Worm (Caenorhabditis elegans) whole organism, L4 larva: ENCODE data around the gene unc-10.
A peak's percentile ranks its signal among the peaks of the same experiment; 100 is the strongest.

Experiments
- F10B5.3 ChIP-seq: sonication (generic microtip); optimal IDR thresholded peaks from 2 replicates; lab custom pipeline; 2016; ENCODE audit warnings: mild to moderate bottlenecking, missing genetic modification characterization, missing compliant biosample characterization
- F26F4.8 ChIP-seq: fragments of 200-800 bp; sonication (Bioruptor generic); conservative IDR thresholded peaks from 2 replicates; pipeline ENCODE4 v1.3.6; 2022; ENCODE audit warnings: missing genetic modification characterization, missing compliant biosample characterization
- F44E2.7 ChIP-seq: fragments of 200-800 bp; sonication (Bioruptor generic); IDR thresholded peaks from 2 replicates; pipeline ENCODE4 v2.1.2; 2022; ENCODE audit warnings: missing genetic modification characterization, missing compliant biosample characterization
- F49E8.2 ChIP-seq: sonication (generic microtip); optimal IDR thresholded peaks from 2 replicates; lab custom pipeline; 2016; ENCODE audit warnings: missing compliant biosample characterization, mild to moderate bottlenecking, missing genetic modification characterization, borderline replicate concordance
- R02D3.7 ChIP-seq: fragments of 150-350 bp; sonication (generic microtip); optimal IDR thresholded peaks from 3 replicates; lab custom pipeline; 2014; ENCODE audit warnings: missing biosample characterization, missing genetic modification characterization
- T20F7.1 ChIP-seq: fragments of 200-800 bp; sonication (Bioruptor generic); optimal IDR thresholded peaks from 2 replicates; lab custom pipeline; 2018; ENCODE audit warnings: mild to moderate bottlenecking, missing genetic modification characterization, missing compliant biosample characterization
- T26A8.4 ChIP-seq: fragments of 200-800 bp; sonication (Bioruptor generic); IDR thresholded peaks from 2 replicates; pipeline ENCODE4 v1.3.6; 2022; ENCODE audit warnings: missing genetic modification characterization, missing compliant biosample characterization
- Y75B8A.6 ChIP-seq: fragments of 200-800 bp; sonication (Bioruptor generic); IDR thresholded peaks from 2 replicates; pipeline ENCODE4 v1.3.6; 2022; ENCODE audit warnings: missing genetic modification reagents, missing genetic modification characterization, missing compliant biosample characterization
- ZK337.2 ChIP-seq: fragments of 200-800 bp; sonication (Bioruptor generic); IDR thresholded peaks from 2 replicates; pipeline ENCODE4 v1.3.6; 2022; ENCODE audit warnings: missing genetic modification reagents, missing genetic modification characterization, missing compliant biosample characterization
- aha-1 ChIP-seq: fragments of 150-350 bp; peaks from one replicate; lab custom pipeline; 2014; ENCODE audit warnings: missing biosample characterization, missing genetic modification characterization
- aly-2 ChIP-seq: sonication (generic microtip); optimal IDR thresholded peaks from 2 replicates; lab custom pipeline; 2018; ENCODE audit warnings: missing biosample characterization, missing genetic modification characterization
- ceh-32 ChIP-seq: sonication (generic microtip); optimal IDR thresholded peaks from 2 replicates; lab custom pipeline; 2016; ENCODE audit warnings: mild to moderate bottlenecking, missing genetic modification characterization, missing compliant biosample characterization; ENCODE audit not compliant: poor library complexity
- ceh-44 ChIP-seq: fragments of 200-800 bp; sonication (Bioruptor generic); IDR thresholded peaks from 2 replicates; pipeline ENCODE4 v1.3.6; 2022; ENCODE audit warnings: missing genetic modification reagents, missing genetic modification characterization, missing compliant biosample characterization
- ceh-82 ChIP-seq: sonication (generic microtip); optimal IDR thresholded peaks from 2 replicates; lab custom pipeline; 2017; ENCODE audit warnings: missing biosample characterization, missing genetic modification characterization
- cey-2 ChIP-seq: sonication (generic microtip); optimal IDR thresholded peaks from 3 replicates; lab custom pipeline; 2017; ENCODE audit warnings: missing genetic modification characterization, mild to moderate bottlenecking, missing compliant biosample characterization, antibody characterized with exemption, borderline replicate concordance; ENCODE audit not compliant: insufficient read depth
- ctbp-1 ChIP-seq: fragments of 200-800 bp; sonication (Bioruptor generic); IDR thresholded peaks from 2 replicates; pipeline ENCODE4 v1.3.6; 2022; ENCODE audit warnings: missing genetic modification reagents, missing genetic modification characterization, missing compliant biosample characterization
- daf-19 ChIP-seq: fragments of 200-800 bp; sonication (Bioruptor generic); conservative IDR thresholded peaks from 2 replicates; pipeline ENCODE4 v1.3.6; 2022; ENCODE audit warnings: missing genetic modification characterization, missing compliant biosample characterization
- dmd-6 ChIP-seq: fragments of 200-800 bp; sonication (Bioruptor generic); IDR thresholded peaks from 2 replicates; pipeline ENCODE4 v1.3.6; 2022; ENCODE audit warnings: missing genetic modification reagents, missing genetic modification characterization, missing compliant biosample characterization
- dmd-9 ChIP-seq: fragments of 200-800 bp; sonication (Bioruptor generic); IDR thresholded peaks from 2 replicates; pipeline ENCODE4 v1.3.6; 2022; ENCODE audit warnings: missing genetic modification reagents, missing genetic modification characterization, missing compliant biosample characterization
- egl-27 ChIP-seq: sonication (generic microtip); optimal IDR thresholded peaks from 3 replicates; lab custom pipeline; 2017; ENCODE audit warnings: missing biosample characterization, missing genetic modification reagents, missing genetic modification characterization
- egl-43 ChIP-seq: fragments of 200-800 bp; sonication (Bioruptor generic); IDR thresholded peaks from 2 replicates; pipeline ENCODE4 v1.3.6; 2022; ENCODE audit warnings: missing genetic modification reagents, missing genetic modification characterization, missing compliant biosample characterization
- gei-8 ChIP-seq: fragments of 200-800 bp; sonication (Bioruptor generic); optimal IDR thresholded peaks from 2 replicates; lab custom pipeline; 2018; ENCODE audit warnings: mild to moderate bottlenecking, missing genetic modification characterization, missing compliant biosample characterization
- hmg-1.1 ChIP-seq: fragments of 200-800 bp; sonication (Bioruptor generic); IDR thresholded peaks from 2 replicates; pipeline ENCODE4 v1.3.6; 2022; ENCODE audit warnings: missing genetic modification reagents, missing genetic modification characterization, missing compliant biosample characterization
- lim-7 ChIP-seq: fragments of 200-800 bp; sonication (Bioruptor generic); IDR thresholded peaks from 2 replicates; pipeline ENCODE4 v1.3.6; 2022; ENCODE audit warnings: missing genetic modification characterization, missing compliant biosample characterization
- lin-13 ChIP-seq: fragments of 150-350 bp; optimal IDR thresholded peaks from 2 replicates; lab custom pipeline; 2014; ENCODE audit warnings: missing biosample characterization, missing genetic modification reagents, missing genetic modification characterization
- madf-5 ChIP-seq, 2 experiments: fragments of 200-800 bp; sonication (Bioruptor generic); IDR thresholded peaks; 2 replicates each; pipeline ENCODE4 v1.3.6; 2022; ENCODE audit warnings: missing compliant biosample characterization in 2 of 2, missing genetic modification characterization in 2 of 2
- madf-9 ChIP-seq: fragments of 200-800 bp; sonication (Bioruptor generic); conservative IDR thresholded peaks from 2 replicates; pipeline ENCODE4 v1.3.6; 2022; ENCODE audit warnings: missing genetic modification reagents, missing genetic modification characterization, missing compliant biosample characterization
- mdl-1 ChIP-seq, 2 experiments: fragments of 150-350 bp in 1 of 2; sonication (generic microtip) in 1 of 2; optimal IDR thresholded peaks; 2 replicates each; lab custom pipeline; 2014 to 2017; ENCODE audit warnings: missing biosample characterization in 2 of 2, missing genetic modification characterization in 2 of 2
- mep-1 ChIP-seq: fragments of 150-350 bp; sonication (generic microtip); optimal IDR thresholded peaks from 3 replicates; lab custom pipeline; 2014; ENCODE audit warnings: missing biosample characterization, missing genetic modification characterization
- mxl-2 ChIP-seq: fragments of 200-800 bp; sonication (Bioruptor generic); conservative IDR thresholded peaks from 2 replicates; pipeline ENCODE4 v1.3.6; 2022; ENCODE audit warnings: missing genetic modification reagents, missing genetic modification characterization, missing compliant biosample characterization
- nhr-102 ChIP-seq: sonication (generic microtip); optimal IDR thresholded peaks from 2 replicates; lab custom pipeline; 2016; ENCODE audit warnings: mild to moderate bottlenecking, missing genetic modification characterization, moderate library complexity, missing compliant biosample characterization
- nhr-41 ChIP-seq: fragments of 200-800 bp; sonication (Bioruptor generic); IDR thresholded peaks from 2 replicates; pipeline ENCODE4 v1.3.6; 2022; ENCODE audit warnings: missing genetic modification reagents, missing genetic modification characterization, missing compliant biosample characterization
- nhr-48 ChIP-seq: sonication (generic microtip); optimal IDR thresholded peaks from 2 replicates; lab custom pipeline; 2016; ENCODE audit warnings: mild to moderate bottlenecking, missing genetic modification characterization, missing compliant biosample characterization
- nhr-6 ChIP-seq: fragments of 150-350 bp; optimal IDR thresholded peaks from 2 replicates; lab custom pipeline; 2014; ENCODE audit warnings: missing biosample characterization, missing genetic modification characterization
- nhr-76 ChIP-seq: fragments of 150-350 bp; optimal IDR thresholded peaks from 2 replicates; lab custom pipeline; 2014; ENCODE audit warnings: missing biosample characterization, missing genetic modification characterization
- pqm-1 ChIP-seq: sonication (generic microtip); optimal IDR thresholded peaks from 2 replicates; lab custom pipeline; 2017; ENCODE audit warnings: missing biosample characterization, missing genetic modification characterization
- rbr-2 ChIP-seq: sonication (generic microtip); optimal IDR thresholded peaks from 2 replicates; lab custom pipeline; 2016; ENCODE audit warnings: missing genotype, missing genetic modification characterization, missing compliant biosample characterization
- saeg-2 ChIP-seq: fragments of 200-800 bp; sonication (Bioruptor generic); IDR thresholded peaks from 2 replicates; pipeline ENCODE4 v1.3.6; 2022; ENCODE audit warnings: missing genetic modification reagents, missing genetic modification characterization, missing compliant biosample characterization
- snpc-4 ChIP-seq: fragments of 150-350 bp; optimal IDR thresholded peaks from 2 replicates; lab custom pipeline; 2014; ENCODE audit warnings: missing biosample characterization, missing genetic modification characterization
- spr-3 ChIP-seq: fragments of 200-800 bp; sonication (Bioruptor generic); optimal IDR thresholded peaks from 2 replicates; lab custom pipeline; 2018; ENCODE audit warnings: mild to moderate bottlenecking, missing genetic modification characterization, missing compliant biosample characterization
- tag-97 ChIP-seq: fragments of 200-800 bp; sonication (Bioruptor generic); IDR thresholded peaks from 2 replicates; pipeline ENCODE4 v1.3.6; 2022; ENCODE audit warnings: missing genetic modification characterization, missing compliant biosample characterization
- tra-1 ChIP-seq: fragments of 200-800 bp; sonication (Bioruptor generic); IDR thresholded peaks from 2 replicates; pipeline ENCODE4 v1.3.6; 2022; ENCODE audit warnings: missing genetic modification reagents, missing genetic modification characterization, missing compliant biosample characterization
- unc-130 ChIP-seq: sonication (generic microtip); optimal IDR thresholded peaks from 2 replicates; lab custom pipeline; 2016; ENCODE audit warnings: missing genetic modification reagents, missing genetic modification characterization, missing compliant biosample characterization
- zfp-3 ChIP-seq: fragments of 200-800 bp; sonication (Bioruptor generic); conservative IDR thresholded peaks from 2 replicates; pipeline ENCODE4 v1.3.6; 2022; ENCODE audit warnings: missing genetic modification reagents, missing genetic modification characterization, missing compliant biosample characterization
- ztf-11 ChIP-seq: fragments of 150-350 bp; optimal IDR thresholded peaks from 2 replicates; lab custom pipeline; 2014; ENCODE audit warnings: missing biosample characterization, missing genetic modification characterization

unc-10 gene

ce11 chrX:7233127-7234073, 46.7 kb downstream of the unc-10 start (continued):
- TF ChIP-seq egl-43 (GFP tag; lab: Robert Waterston, UW) (no peak), ctbp-1 (GFP tag; lab: Robert Waterston, UW) (no peak), mxl-2 (GFP tag; lab: Robert Waterston, UW) (no peak), nhr-6 (tag; lab: Kevin White, UChicago) (peak; percentile 32), T26A8.4 (GFP tag; lab: Robert Waterston, UW) (0 out of 2 replicates have a peak, but pooled peaks have one; percentile 8), zfp-3 (GFP tag; lab: Robert Waterston, UW) (no peak; the same call in 1 of the 2 replicates)
- TF ChIP-seq, all 104 proteins: peak for 16

- TF ChIP-seq T26A8.4 (GFP tag; lab: Robert Waterston, UW) (no peak), ztf-11 (tag; lab: Kevin White, UChicago) (no peak), mdl-1 (tag; optimal IDR thresholded peaks at IDR 0.05; lab: Kevin White, UChicago) (peak in 1 of 2 experiments; percentile 37), F10B5.3 (no peak), gei-8 (GFP tag; lab: Kevin White, UChicago) (no peak), nhr-76 (no peak), ceh-44 (GFP tag; lab: Robert Waterston, UW) (no peak), dmd-9 (0 out of 2 replicates have a peak, but pooled peaks have one; percentile 22), madf-9 (GFP tag; lab: Robert Waterston, UW) (no peak), F44E2.7 (GFP tag; lab: Robert Waterston, UW) (no peak), nhr-41 (no peak), tag-97 (GFP tag; lab: Robert Waterston, UW) (no peak), dmd-6 (peak; percentile 35), nhr-102 (tag; lab: Kevin White, UChicago) (no peak), nhr-6 (tag; lab: Kevin White, UChicago) (peak; percentile 55), ZK337.2 (no peak), aly-2 (tag; lab: Kevin White, UChicago) (no peak), egl-43 (GFP tag; lab: Robert Waterston, UW) (0 out of 2 replicates have a peak, but pooled peaks have one; percentile 13), Y75B8A.6 (GFP tag; lab: Robert Waterston, UW) (0 out of 2 replicates have a peak, but pooled peaks have one; percentile 20), madf-5 (GFP tag; IDR thresholded peaks at IDR 0.05; lab: Robert Waterston, UW) (0 out of 4 replicates have a peak, but pooled peaks of 1 of the 2 experiments have one; percentile 26), snpc-4 (no peak), tra-1 (no peak), zfp-3 (GFP tag; lab: Robert Waterston, UW) (no peak), ceh-82 (tag; lab: Kevin White, UChicago) (no peak), F26F4.8 (no peak), pqm-1 (tag; lab: Kevin White, UChicago) (peak; percentile 10), mep-1 (peak; percentile 39), aha-1 (tag; lab: Kevin White, UChicago) (peak; percentile 91), R02D3.7 (no peak), lim-7 (no peak), daf-19 (no peak), spr-3 (GFP tag; lab: Kevin White, UChicago) (no peak), unc-130 (GFP tag; lab: Kevin White, UChicago) (no peak), rbr-2 (peak; percentile 22), lin-13 (GFP tag; lab: Kevin White, UChicago) (no peak), hmg-1.1 (GFP tag; lab: Robert Waterston, UW) (peak; percentile 50; the same call in 1 of the 2 replicates), F49E8.2 (no peak), T20F7.1 (GFP tag; lab: Kevin White, UChicago) (no peak), egl-27 (tag; lab: Kevin White, UChicago) (no peak), ceh-32 (tag; lab: Kevin White, UChicago) (no peak), cey-2 (tag; lab: Kevin White, UChicago) (no peak), nhr-48 (tag; lab: Kevin White, UChicago) (no peak), saeg-2 (no peak)
These were observed 47.8 kb downstream of the unc-10 start for ce11 chrX:7232158-7232822.
